Fruit fly (Drosophila melanogaster) whole organism, wandering third instar larva: ENCODE measurements around the gene Osi18.

ENCODE experiments used
- Abd-B ChIP-seq: fragments of >200 bp; optimal IDR thresholded peaks from 2 replicates; lab custom pipeline; 2017; ENCODE audit warnings: missing biosample characterization, missing genetic modification characterization
- CG32264 ChIP-seq: fragments of 200-800 bp; sonication (Bioruptor generic); optimal IDR thresholded peaks from 2 replicates; lab custom pipeline; 2016; ENCODE audit warnings: missing biosample characterization, missing genetic modification characterization
- CG9705 ChIP-seq: fragments of 200-800 bp; sonication (Bioruptor generic); optimal IDR thresholded peaks from 2 replicates; lab custom pipeline; 2018; ENCODE audit warnings: missing biosample characterization, mild to moderate bottlenecking, missing genetic modification characterization
- CrebA ChIP-seq: fragments of 200-800 bp; sonication (Bioruptor generic); optimal IDR thresholded peaks from 2 replicates; lab custom pipeline; 2016; ENCODE audit warnings: missing biosample characterization, mild to moderate bottlenecking, missing genetic modification characterization, borderline replicate concordance
- Dfd ChIP-seq: fragments of >200 bp; optimal IDR thresholded peaks from 2 replicates; lab custom pipeline; 2017; ENCODE audit warnings: missing biosample characterization, missing genetic modification characterization
- Dif ChIP-seq: fragments of 200-275, 200-300 bp; sonication (Bioruptor generic); optimal IDR thresholded peaks from 2 replicates; lab custom pipeline; 2018; ENCODE audit warnings: missing biosample characterization, missing genetic modification characterization; ENCODE audit not compliant: partially characterized antibody
- GATAd ChIP-seq: sonication (Bioruptor generic); optimal IDR thresholded peaks from 2 replicates; lab custom pipeline; 2016; ENCODE audit warnings: missing biosample characterization, missing genetic modification characterization
- HLH106 ChIP-seq: fragments of 200-800 bp; optimal IDR thresholded peaks from 3 replicates; lab custom pipeline; 2019; ENCODE audit warnings: missing biosample characterization, mild to moderate bottlenecking, missing genetic modification characterization, moderate library complexity
- Hnf4 ChIP-seq: fragments of 200-800 bp; sonication (Bioruptor generic); optimal IDR thresholded peaks from 2 replicates; lab custom pipeline; 2016; ENCODE audit warnings: missing biosample characterization, mild to moderate bottlenecking, missing genetic modification characterization
- Hr78 ChIP-seq: fragments of >200 bp; optimal IDR thresholded peaks from 2 replicates; lab custom pipeline; 2017; ENCODE audit warnings: missing biosample characterization, missing genetic modification characterization
- Hr83 ChIP-seq: fragments of 200-300 bp; sonication (Bioruptor generic); optimal IDR thresholded peaks from 2 replicates; lab custom pipeline; 2016; ENCODE audit warnings: missing biosample characterization, mild to moderate bottlenecking, missing genetic modification characterization, moderate library complexity; ENCODE audit not compliant: poor library complexity, severe bottlenecking
- Jra ChIP-seq: sonication (Bioruptor generic); optimal IDR thresholded peaks from 2 replicates; lab custom pipeline; 2016; ENCODE audit warnings: missing biosample characterization, missing genetic modification characterization
- Mio ChIP-seq: sonication (Bioruptor generic); optimal IDR thresholded peaks from 2 replicates; lab custom pipeline; 2016; ENCODE audit warnings: missing biosample characterization, missing genetic modification characterization
- Myc ChIP-seq: fragments of >200 bp; optimal IDR thresholded peaks from 2 replicates; lab custom pipeline; 2017
- N ChIP-seq: fragments of >200 bp; optimal IDR thresholded peaks from 2 replicates; lab custom pipeline; 2018; ENCODE audit warnings: missing biosample characterization, missing external identifiers, missing genetic modification characterization
- OdsH ChIP-seq: fragments of 200-800 bp; sonication (Bioruptor generic); optimal IDR thresholded peaks from 2 replicates; lab custom pipeline; 2016; ENCODE audit warnings: missing biosample characterization, mild to moderate bottlenecking, missing genetic modification characterization
- Rel ChIP-seq, 2 experiments: fragments of 200-800 bp; sonication (Bioruptor generic) in 1 of 2; optimal IDR thresholded peaks; 2 replicates in 1 of 2; 3 replicates in 1 of 2; lab custom pipeline; 2016 to 2019; ENCODE audit warnings: mild to moderate bottlenecking in 2 of 2, missing biosample characterization in 2 of 2, missing genetic modification characterization in 2 of 2, moderate library complexity in 1 of 2
- Sp1 ChIP-seq: fragments of 200-800 bp; sonication (Bioruptor generic); optimal IDR thresholded peaks from 3 replicates; lab custom pipeline; 2019; ENCODE audit warnings: missing biosample characterization, mild to moderate bottlenecking, missing genetic modification characterization, moderate library complexity
- Vsx2 ChIP-seq: fragments of 200-300, 225-300 bp; sonication (Bioruptor generic); optimal IDR thresholded peaks from 2 replicates; lab custom pipeline; 2018; ENCODE audit warnings: missing biosample characterization, missing genetic modification characterization; ENCODE audit not compliant: partially characterized antibody
- br ChIP-seq: fragments of 200-800 bp; sonication (Bioruptor generic); optimal IDR thresholded peaks from 2 replicates; lab custom pipeline; 2016; ENCODE audit warnings: missing biosample characterization, missing genetic modification characterization
- brk ChIP-seq: fragments of 200-800 bp; sonication (Bioruptor generic); optimal IDR thresholded peaks from 2 replicates; lab custom pipeline; 2016; ENCODE audit warnings: missing biosample characterization, mild to moderate bottlenecking, missing genetic modification characterization
- dl ChIP-seq, 2 experiments: fragments of 175-275, 200-275 bp in 1 of 2; fragments of 200-275 bp in 1 of 2; sonication (Bioruptor generic); optimal IDR thresholded peaks; lab custom pipeline; 2018; ENCODE audit warnings: mild to moderate bottlenecking in 2 of 2, missing biosample characterization in 2 of 2, missing genetic modification characterization in 2 of 2, moderate library complexity in 2 of 2; ENCODE audit not compliant: partially characterized antibody in 2 of 2, insufficient read depth in 1 of 2
- dmrt93B ChIP-seq: fragments of 200-800 bp; sonication (Bioruptor generic); optimal IDR thresholded peaks from 2 replicates; lab custom pipeline; 2018; ENCODE audit warnings: missing biosample characterization, mild to moderate bottlenecking, missing genetic modification characterization
- dsf ChIP-seq: sonication (Bioruptor generic); optimal IDR thresholded peaks from 2 replicates; lab custom pipeline; 2016; ENCODE audit warnings: missing biosample characterization, missing genetic modification characterization, borderline replicate concordance
- ey ChIP-seq: fragments of 200-800 bp; sonication (Bioruptor generic); optimal IDR thresholded peaks from 2 replicates; lab custom pipeline; 2016; ENCODE audit warnings: missing biosample characterization, missing genetic modification characterization
- foxo ChIP-seq, 2 experiments: fragments of 200-800 bp; sonication (Bioruptor generic); optimal IDR thresholded peaks; 2 replicates in 1 of 2; 3 replicates in 1 of 2; lab custom pipeline; 2016 to 2017; ENCODE audit warnings: missing biosample characterization in 2 of 2, missing genetic modification characterization in 2 of 2
- fru ChIP-seq: fragments of 200-800 bp; sonication (Bioruptor generic); optimal IDR thresholded peaks from 3 replicates; lab custom pipeline; 2016; ENCODE audit warnings: missing biosample characterization, mild to moderate bottlenecking, missing genetic modification characterization
- h ChIP-seq: fragments of 200-800 bp; sonication (Bioruptor generic); optimal IDR thresholded peaks from 3 replicates; lab custom pipeline; 2016; ENCODE audit warnings: missing biosample characterization, mild to moderate bottlenecking, missing genetic modification characterization
- jim ChIP-seq: fragments of 175-275, 200-325 bp; sonication (Bioruptor generic); optimal IDR thresholded peaks from 2 replicates; lab custom pipeline; 2016; ENCODE audit warnings: missing biosample characterization, mild to moderate bottlenecking, missing genetic modification characterization
- lola ChIP-seq: fragments of >200 bp; optimal IDR thresholded peaks from 2 replicates; lab custom pipeline; 2017; ENCODE audit warnings: missing biosample characterization, missing genetic modification characterization
- pan ChIP-seq: fragments of >200 bp; optimal IDR thresholded peaks from 2 replicates; lab custom pipeline; 2017
- psq ChIP-seq: fragments of 200-800 bp; sonication (Bioruptor generic); optimal IDR thresholded peaks from 3 replicates; lab custom pipeline; 2017; ENCODE audit warnings: missing biosample characterization, mild to moderate bottlenecking, missing genetic modification characterization, moderate library complexity
- rgr ChIP-seq: fragments of 200-800 bp; sonication (Bioruptor generic); optimal IDR thresholded peaks from 3 replicates; lab custom pipeline; 2016; ENCODE audit warnings: missing biosample characterization, mild to moderate bottlenecking, missing genetic modification characterization
- sage ChIP-seq: fragments of 200-800 bp; sonication (Bioruptor generic); optimal IDR thresholded peaks from 2 replicates; lab custom pipeline; 2016; ENCODE audit warnings: missing biosample characterization, mild to moderate bottlenecking, missing genetic modification characterization
- sv ChIP-seq: fragments of 200-800 bp; sonication (Bioruptor generic); optimal IDR thresholded peaks from 3 replicates; lab custom pipeline; 2016; ENCODE audit warnings: missing biosample characterization, missing genetic modification characterization
- tai ChIP-seq: sonication (Bioruptor generic); optimal IDR thresholded peaks from 2 replicates; lab custom pipeline; 2016; ENCODE audit warnings: missing biosample characterization, missing genetic modification characterization
- usp ChIP-seq: fragments of >200 bp; optimal IDR thresholded peaks from 2 replicates; lab custom pipeline; 2017; ENCODE audit warnings: missing biosample characterization, missing genetic modification characterization
- woc ChIP-seq: sonication (Bioruptor generic); optimal IDR thresholded peaks from 2 replicates; lab custom pipeline; 2016; ENCODE audit warnings: missing biosample characterization, mild to moderate bottlenecking, missing genetic modification characterization

The Osi18 gene

dm6 chr3R:6352436-6352835 lies 22.4 kb downstream of the Osi18 start:
- no peak for TF ChIP-seq usp (GFP tag; lab: Kevin White, UChicago)
- TF ChIP-seq lola, result no peak
- TF ChIP-seq Abd-B, result no peak
- no peak for TF ChIP-seq dmrt93B

dm6 chr3R:6352893-6353623 lies 23.0 kb downstream of the Osi18 start:
- peak; percentile 9 for TF ChIP-seq br
- TF ChIP-seq HLH106 (tag; lab: Kevin White, UChicago), result peak; percentile 23
- TF ChIP-seq h (GFP tag; lab: Kevin White, UChicago), result peak; percentile 14
- TF ChIP-seq tai (GFP tag; lab: Kevin White, UChicago), result no peak
- no peak for TF ChIP-seq ey (GFP tag; lab: Kevin White, UChicago)
- TF ChIP-seq dl (GFP tag; optimal IDR thresholded peaks at IDR 0.05; lab: Kevin White, UChicago; ENCODE audit: insufficient read depth in 1 of 2, partially characterized antibody in 2 of 2), result peak in 1 of 2 experiments; percentile 40
- no peak for TF ChIP-seq jim (GFP tag; lab: Kevin White, UChicago)
- TF ChIP-seq Vsx2 (GFP tag; lab: Kevin White, UChicago), result no peak
- peak; percentile 55 for TF ChIP-seq Hr83
- TF ChIP-seq Rel (GFP tag; optimal IDR thresholded peaks at IDR 0.05; lab: Kevin White, UChicago), result peak; percentile 28
- TF ChIP-seq Rel (tag; optimal IDR thresholded peaks at IDR 0.05; lab: Kevin White, UChicago), result peak; percentile 81
- TF ChIP-seq foxo (GFP tag; optimal IDR thresholded peaks at IDR 0.05; lab: Kevin White, UChicago), result peak in 1 of 2 experiments; percentile 10

dm6 chr3R:6353624-6354352 lies 23.7 kb downstream of the Osi18 start:
- peak; percentile 60 for TF ChIP-seq Hnf4 (GFP tag; lab: Kevin White, UChicago)
- no peak for TF ChIP-seq Mio (GFP tag; lab: Kevin White, UChicago)
- no peak for TF ChIP-seq Jra (GFP tag; lab: Kevin White, UChicago)
- TF ChIP-seq dsf, result peak; percentile 30
- no peak for TF ChIP-seq CrebA
- peak; percentile 69 for TF ChIP-seq brk (GFP tag; lab: Kevin White, UChicago)
- TF ChIP-seq Vsx2 (GFP tag; lab: Kevin White, UChicago), result no peak
- TF ChIP-seq tai (GFP tag; lab: Kevin White, UChicago), result no peak
- TF ChIP-seq woc (GFP tag; lab: Kevin White, UChicago), result peak; percentile 75
- no peak for TF ChIP-seq N
- peak; percentile 78 for TF ChIP-seq ey (GFP tag; lab: Kevin White, UChicago)
- no peak for TF ChIP-seq dl (GFP tag; optimal IDR thresholded peaks at IDR 0.05; lab: Kevin White, UChicago; ENCODE audit: insufficient read depth in 1 of 2, partially characterized antibody in 2 of 2)
- no peak for TF ChIP-seq Sp1 (GFP tag; lab: Kevin White, UChicago)
- no peak for TF ChIP-seq Hr78 (GFP tag; lab: Kevin White, UChicago)
- peak; percentile 32 for TF ChIP-seq Dif (GFP tag; lab: Kevin White, UChicago)
- no peak for TF ChIP-seq Rel (GFP tag; optimal IDR thresholded peaks at IDR 0.05; lab: Kevin White, UChicago)
- TF ChIP-seq Rel (tag; optimal IDR thresholded peaks at IDR 0.05; lab: Kevin White, UChicago), result no peak
- peak; percentile 81 for TF ChIP-seq OdsH
- no peak for TF ChIP-seq CG32264
- TF ChIP-seq Myc (lab: Kevin White, UChicago), result no peak
- TF ChIP-seq dmrt93B, result no peak
- no peak for TF ChIP-seq lola
- no peak for TF ChIP-seq Dfd (GFP tag; lab: Kevin White, UChicago)
- TF ChIP-seq rgr (GFP tag; lab: Kevin White, UChicago), result peak; percentile 76
- TF ChIP-seq Abd-B, result no peak
- peak; percentile 10 for TF ChIP-seq Hr83
- no peak for TF ChIP-seq GATAd (GFP tag; lab: Kevin White, UChicago)
- TF ChIP-seq usp (GFP tag; lab: Kevin White, UChicago), result no peak
- peak; percentile 83 for TF ChIP-seq h (GFP tag; lab: Kevin White, UChicago)
- peak; percentile 9 for TF ChIP-seq sv (GFP tag; lab: Kevin White, UChicago)
- TF ChIP-seq jim (GFP tag; lab: Kevin White, UChicago), result no peak
- TF ChIP-seq fru (GFP tag; lab: Kevin White, UChicago), result peak; percentile 87
- TF ChIP-seq HLH106 (tag; lab: Kevin White, UChicago), result peak; percentile 73
- peak; percentile 91 for TF ChIP-seq psq
- no peak for TF ChIP-seq pan (lab: Kevin White, UChicago)
- TF ChIP-seq sage (GFP tag; lab: Kevin White, UChicago), result peak; percentile 30
- TF ChIP-seq foxo (GFP tag; optimal IDR thresholded peaks at IDR 0.05; lab: Kevin White, UChicago), result peak in 1 of 2 experiments; percentile 86
- peak; percentile 33 for TF ChIP-seq CG9705
- TF ChIP-seq br, result peak; percentile 70
- TF ChIP-seq, all 38 proteins: peak for 18
